Worm (Caenorhabditis elegans) whole organism, mixed stage, embryonic: ENCODE results near the gene B0563.10.

Experiments used
- M03D4.4 ChIP-seq: sonication (generic microtip); optimal IDR thresholded peaks from 2 replicates; lab custom pipeline; 2017; ENCODE audit warnings: mild to moderate bottlenecking, missing genetic modification characterization, missing compliant biosample characterization
- drap-1 ChIP-seq: fragments of 200-800 bp; sonication (Bioruptor generic); optimal IDR thresholded peaks from 3 replicates; lab custom pipeline; 2018; ENCODE audit warnings: mild to moderate bottlenecking, missing genetic modification characterization, missing compliant biosample characterization
- pha-4 ChIP-seq: fragments of 150-350 bp; optimal IDR thresholded peaks from 2 replicates; lab custom pipeline; 2018; ENCODE audit warnings: missing biosample characterization, missing genetic modification reagents, missing genetic modification characterization
- sptf-1 ChIP-seq: sonication (generic microtip); optimal IDR thresholded peaks from 2 replicates; lab custom pipeline; 2017; ENCODE audit warnings: mild to moderate bottlenecking, missing genetic modification characterization, moderate library complexity, missing compliant biosample characterization
- unc-39 ChIP-seq: fragments of 150-350 bp; optimal IDR thresholded peaks from 2 replicates; lab custom pipeline; 2014; ENCODE audit warnings: missing biosample characterization, missing genetic modification characterization
- ztf-11 ChIP-seq: fragments of 150-350 bp; optimal IDR thresholded peaks from 2 replicates; lab custom pipeline; 2014; ENCODE audit warnings: missing biosample characterization, missing genetic modification characterization

DNA sequence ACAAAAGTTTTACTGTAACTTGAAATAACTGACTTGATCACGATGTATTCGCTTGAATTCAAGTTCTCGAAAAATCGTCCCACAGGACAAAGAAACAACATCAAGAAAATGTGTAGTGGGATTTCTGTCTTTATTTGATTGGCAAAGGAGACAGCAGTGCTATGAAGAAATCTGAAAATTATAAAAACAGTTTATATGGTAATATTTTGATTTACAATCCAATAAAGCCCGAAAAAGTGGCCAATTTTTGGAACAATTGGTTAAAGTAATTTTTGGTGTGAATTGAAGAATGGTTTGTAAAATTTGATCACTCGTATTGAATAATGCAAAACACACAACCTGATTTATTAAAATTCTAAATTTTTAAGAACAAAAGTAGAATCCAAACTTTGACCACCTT, 13.8 kb upstream of the B0563.10 start, which contains the start of gene Y81B9A.4:
- no peak for TF ChIP-seq M03D4.4 (tag; lab: Kevin White, UChicago)
- no peak for TF ChIP-seq pha-4 (tag; lab: Kevin White, UChicago)
- no peak for TF ChIP-seq unc-39
- no peak for TF ChIP-seq ztf-11 (tag; lab: Kevin White, UChicago)
- no peak for TF ChIP-seq sptf-1 (tag; lab: Kevin White, UChicago)
- TF ChIP-seq drap-1, result no peak
